Fruit fly (Drosophila melanogaster) whole organism, embryonic: ENCODE data around the gene PLCXD.
A peak's percentile ranks its signal among the peaks of the same experiment; 100 is the strongest.

Experiments
- CG10366 ChIP-seq: fragments of 200-800 bp; sonication (Bioruptor generic); IDR thresholded peaks from 2 replicates; pipeline ENCODE4 v1.3.6; 2022; ENCODE audit warnings: missing biosample characterization, missing genetic modification characterization
- CG10979 ChIP-seq: fragments of 200-800 bp; sonication (Bioruptor generic); optimal IDR thresholded peaks from 2 replicates; lab custom pipeline; 2018; ENCODE audit warnings: missing biosample characterization, mild to moderate bottlenecking, missing genetic modification characterization, moderate library complexity
- CG12659 ChIP-seq: fragments of 200-800 bp; sonication (Bioruptor generic); optimal IDR thresholded peaks from 3 replicates; lab custom pipeline; 2017; ENCODE audit warnings: mild to moderate bottlenecking, missing biosample characterization, missing genetic modification reagents, missing genetic modification characterization
- CG13123 ChIP-seq: fragments of 200-800 bp; sonication (Bioruptor generic); optimal IDR thresholded peaks from 2 replicates; lab custom pipeline; 2016; ENCODE audit warnings: missing biosample characterization, missing genetic modification characterization
- CG13775 ChIP-seq: fragments of 200-800 bp; sonication (Bioruptor generic); optimal IDR thresholded peaks from 3 replicates; lab custom pipeline; 2017; ENCODE audit warnings: missing biosample characterization, mild to moderate bottlenecking, missing genetic modification characterization
- CG13894 ChIP-seq: fragments of 200-800 bp; sonication (Bioruptor generic); optimal IDR thresholded peaks from 3 replicates; lab custom pipeline; 2018; ENCODE audit warnings: missing biosample characterization, mild to moderate bottlenecking, missing genetic modification characterization, moderate library complexity
- CG14710 ChIP-seq: fragments of 200-800 bp; sonication (Bioruptor generic); optimal IDR thresholded peaks from 3 replicates; lab custom pipeline; 2019; ENCODE audit warnings: missing biosample characterization, mild to moderate bottlenecking, missing genetic modification characterization, moderate library complexity
- CG1602 ChIP-seq: fragments of 200-800 bp; sonication (Bioruptor generic); optimal IDR thresholded peaks from 3 replicates; lab custom pipeline; 2016; ENCODE audit warnings: missing biosample characterization, missing genetic modification characterization
- CG18262 ChIP-seq: fragments of 200-800 bp; optimal IDR thresholded peaks from 3 replicates; lab custom pipeline; 2019; ENCODE audit warnings: missing biosample characterization, mild to moderate bottlenecking, missing genetic modification characterization, moderate library complexity
- CG4360 ChIP-seq: fragments of 200-800 bp; sonication (Bioruptor generic); IDR thresholded peaks from 2 replicates; pipeline ENCODE4 v1.3.6; 2022; ENCODE audit warnings: missing biosample characterization, missing genetic modification characterization
- CG8765 ChIP-seq: fragments of 200-800 bp; sonication (Bioruptor generic); IDR thresholded peaks from 2 replicates; pipeline ENCODE4 v1.3.6; 2022; ENCODE audit warnings: missing biosample characterization, missing genetic modification characterization
- CG9797 ChIP-seq: fragments of 200-800 bp; sonication (Bioruptor generic); optimal IDR thresholded peaks from 3 replicates; lab custom pipeline; 2018; ENCODE audit warnings: missing biosample characterization, mild to moderate bottlenecking, missing genetic modification characterization
- Dfd ChIP-seq, 2 experiments: fragments of >200 bp; optimal IDR thresholded peaks; 2 replicates each; lab custom pipeline; 2017; ENCODE audit warnings: missing biosample characterization in 2 of 2, missing genetic modification characterization in 2 of 2
- Dip2 ChIP-seq: fragments of 200-800 bp; sonication (Bioruptor generic); IDR thresholded peaks from 2 replicates; pipeline ENCODE4 v1.3.6; 2022; ENCODE audit warnings: missing biosample characterization, missing genetic modification characterization
- Dll ChIP-seq: fragments of 200-800 bp; sonication (Bioruptor generic); IDR thresholded peaks from 4 replicates; pipeline ENCODE4 v1.3.6; 2022; ENCODE audit warnings: missing biosample characterization, missing genetic modification characterization; ENCODE audit not compliant: partially characterized antibody
- Fer3 ChIP-seq: fragments of 200-800 bp; sonication (Bioruptor generic); optimal IDR thresholded peaks from 2 replicates; lab custom pipeline; 2018; ENCODE audit warnings: missing biosample characterization, mild to moderate bottlenecking, missing genetic modification characterization, moderate library complexity
- HHEX ChIP-seq: fragments of 200-800 bp; sonication (Bioruptor generic); optimal IDR thresholded peaks from 3 replicates; lab custom pipeline; 2017; ENCODE audit warnings: missing biosample characterization, mild to moderate bottlenecking, missing genetic modification characterization, missing genetic modification reagents
- HmgZ ChIP-seq: fragments of 200-800 bp; sonication (Bioruptor generic); optimal IDR thresholded peaks from 2 replicates; lab custom pipeline; 2018; ENCODE audit warnings: missing biosample characterization, mild to moderate bottlenecking, missing genetic modification characterization
- Hr51 ChIP-seq, 2 experiments: fragments of 200-800 bp; sonication (Bioruptor generic); optimal IDR thresholded peaks; 2 replicates in 1 of 2; 3 replicates in 1 of 2; lab custom pipeline; 2016 to 2018; ENCODE audit warnings: missing biosample characterization in 2 of 2, missing genetic modification characterization in 2 of 2, mild to moderate bottlenecking in 1 of 2, moderate library complexity in 1 of 2
- MBD-R2 ChIP-seq: fragments of 200-800 bp; sonication (Bioruptor generic); IDR thresholded peaks from 2 replicates; pipeline ENCODE4 v1.3.6; 2022; ENCODE audit warnings: missing biosample characterization, missing genetic modification characterization
- Myb ChIP-seq: fragments of 200-800 bp; sonication (Bioruptor generic); optimal IDR thresholded peaks from 2 replicates; lab custom pipeline; 2016; ENCODE audit warnings: missing biosample characterization, missing genetic modification characterization
- NC2α ChIP-seq: fragments of 200-800 bp; sonication (Bioruptor generic); optimal IDR thresholded peaks from 2 replicates; lab custom pipeline; 2016; ENCODE audit warnings: missing biosample characterization, missing genetic modification characterization
- Nf-YB ChIP-seq: fragments of 200-800 bp; sonication (Bioruptor generic); optimal IDR thresholded peaks from 3 replicates; lab custom pipeline; 2019; ENCODE audit warnings: missing biosample characterization, mild to moderate bottlenecking, missing genetic modification characterization, moderate library complexity
- Oli ChIP-seq: fragments of 200-800 bp; sonication (Bioruptor generic); optimal IDR thresholded peaks from 2 replicates; lab custom pipeline; 2018; ENCODE audit warnings: missing biosample characterization, mild to moderate bottlenecking, missing genetic modification characterization, moderate library complexity
- Opbp ChIP-seq: fragments of 200-800 bp; sonication (Bioruptor generic); IDR thresholded peaks from 3 replicates; pipeline ENCODE4 v1.3.6; 2022; ENCODE audit warnings: missing biosample characterization, missing genetic modification characterization; ENCODE audit not compliant: partially characterized antibody
- Optix ChIP-seq: fragments of 200-800 bp; sonication (Bioruptor generic); IDR thresholded peaks from 3 replicates; pipeline ENCODE4 v1.3.6; 2022; ENCODE audit warnings: missing biosample characterization, missing genetic modification characterization
- PHDP ChIP-seq: fragments of 200-800 bp; sonication (Bioruptor generic); optimal IDR thresholded peaks from 3 replicates; lab custom pipeline; 2018; ENCODE audit warnings: missing biosample characterization, mild to moderate bottlenecking, missing genetic modification characterization, moderate library complexity
- Pdp1 ChIP-seq, 2 experiments: fragments of 200-800 bp; sonication (Bioruptor generic); optimal IDR thresholded peaks; 3 replicates each; lab custom pipeline; 2016; ENCODE audit warnings: missing biosample characterization in 2 of 2, missing genetic modification characterization in 2 of 2, mild to moderate bottlenecking in 1 of 2, moderate library complexity in 1 of 2
- Ptx1 ChIP-seq: fragments of 200-800 bp; sonication (Bioruptor generic); IDR thresholded peaks from 2 replicates; pipeline ENCODE4 v1.3.6; 2022; ENCODE audit warnings: missing biosample characterization, missing genetic modification characterization
- Rfx ChIP-seq: fragments of 200-800 bp; sonication (Bioruptor generic); IDR thresholded peaks from 2 replicates; pipeline ENCODE4 v1.3.6; 2022; ENCODE audit warnings: missing biosample characterization, missing genetic modification characterization
- Sry-β ChIP-seq: fragments of 200-800 bp; sonication (Bioruptor generic); optimal IDR thresholded peaks from 2 replicates; lab custom pipeline; 2018; ENCODE audit warnings: missing biosample characterization, mild to moderate bottlenecking, missing genetic modification characterization, moderate library complexity
- Sry-δ ChIP-seq: fragments of 200-800 bp; sonication (Bioruptor generic); optimal IDR thresholded peaks from 2 replicates; lab custom pipeline; 2016; ENCODE audit warnings: missing biosample characterization, missing genetic modification characterization
- YL-1 ChIP-seq: fragments of 200-800 bp; sonication (Bioruptor generic); optimal IDR thresholded peaks from 3 replicates; lab custom pipeline; 2017; ENCODE audit warnings: missing biosample characterization, mild to moderate bottlenecking, missing genetic modification characterization
- ab ChIP-seq: fragments of 200-800 bp; sonication (Bioruptor generic); optimal IDR thresholded peaks from 2 replicates; lab custom pipeline; 2016; ENCODE audit warnings: missing biosample characterization, missing genetic modification characterization
- al ChIP-seq: fragments of 200-800 bp; sonication (Bioruptor generic); IDR thresholded peaks from 2 replicates; pipeline ENCODE4 v1.3.6; 2022; ENCODE audit warnings: missing biosample characterization, missing genetic modification characterization
- ase ChIP-seq: fragments of 200-800 bp; sonication (Bioruptor generic); IDR thresholded peaks from 3 replicates; pipeline ENCODE4 v1.3.6; 2022; ENCODE audit warnings: missing biosample characterization, missing genetic modification characterization
- az2 ChIP-seq: fragments of 200-800 bp; sonication (Bioruptor generic); optimal IDR thresholded peaks from 3 replicates; lab custom pipeline; 2016; ENCODE audit warnings: missing biosample characterization, missing genetic modification characterization
- chm ChIP-seq: fragments of 200-800 bp; sonication (Bioruptor generic); IDR thresholded peaks from 2 replicates; pipeline ENCODE4 v1.3.6; 2022; ENCODE audit warnings: missing biosample characterization, missing genetic modification characterization
- corto ChIP-seq: fragments of 200-800 bp; sonication (Bioruptor generic); optimal IDR thresholded peaks from 2 replicates; lab custom pipeline; 2016; ENCODE audit warnings: missing biosample characterization, mild to moderate bottlenecking, missing genetic modification characterization, moderate library complexity
- crp ChIP-seq, 2 experiments: fragments of 200-800 bp; sonication (Bioruptor generic); optimal IDR thresholded peaks; 2 replicates in 1 of 2; 3 replicates in 1 of 2; lab custom pipeline; 2017; ENCODE audit warnings: missing biosample characterization in 2 of 2, missing genetic modification characterization in 2 of 2, mild to moderate bottlenecking in 1 of 2, moderate library complexity in 1 of 2
- dmrt11E ChIP-seq: fragments of 200-800 bp; sonication (Bioruptor generic); optimal IDR thresholded peaks from 3 replicates; lab custom pipeline; 2018; ENCODE audit warnings: missing biosample characterization, mild to moderate bottlenecking, missing genetic modification characterization, moderate library complexity
- dmrt99B ChIP-seq: fragments of 200-800 bp; sonication (Bioruptor generic); optimal IDR thresholded peaks from 2 replicates; lab custom pipeline; 2018; ENCODE audit warnings: missing biosample characterization, mild to moderate bottlenecking, missing genetic modification characterization, moderate library complexity
- ems ChIP-seq: fragments of 200-800 bp; sonication (Bioruptor generic); optimal IDR thresholded peaks from 3 replicates; lab custom pipeline; 2016; ENCODE audit warnings: missing biosample characterization, missing genetic modification characterization
- gfzf ChIP-seq: fragments of 200-800 bp; sonication (Bioruptor generic); optimal IDR thresholded peaks from 2 replicates; lab custom pipeline; 2016; ENCODE audit warnings: missing biosample characterization, mild to moderate bottlenecking, missing genetic modification characterization, moderate library complexity
- hkb ChIP-seq, 2 experiments: fragments of 200-800 bp in 1 of 2; fragments of >200 bp in 1 of 2; sonication (Bioruptor generic) in 1 of 2; IDR thresholded peaks in 1 of 2; optimal IDR thresholded peaks in 1 of 2; 2 replicates each; pipeline versions ENCODE4 v1.3.6 to Lab custom; 2017 to 2022; ENCODE audit warnings: missing biosample characterization in 1 of 2, missing genetic modification characterization in 1 of 2
- nerfin-1 ChIP-seq: fragments of 200-800 bp; sonication (Bioruptor generic); optimal IDR thresholded peaks from 3 replicates; lab custom pipeline; 2019; ENCODE audit warnings: missing biosample characterization, mild to moderate bottlenecking, missing genetic modification characterization, moderate library complexity
- pnt ChIP-seq: fragments of 200-800 bp; sonication (Bioruptor generic); optimal IDR thresholded peaks from 3 replicates; lab custom pipeline; 2016; ENCODE audit warnings: missing biosample characterization, missing genetic modification characterization
- sens ChIP-seq: fragments of 200-800 bp; sonication (Bioruptor generic); peaks from one replicate; lab custom pipeline; 2016; ENCODE audit warnings: missing biosample characterization, missing genetic modification characterization
- sima ChIP-seq: fragments of 200-800 bp; sonication (Bioruptor generic); optimal IDR thresholded peaks from 2 replicates; lab custom pipeline; 2016; ENCODE audit warnings: missing biosample characterization, missing genetic modification characterization
- stwl ChIP-seq: fragments of 200-800 bp; sonication (Bioruptor generic); optimal IDR thresholded peaks from 3 replicates; lab custom pipeline; 2018; ENCODE audit warnings: missing biosample characterization, mild to moderate bottlenecking, missing genetic modification characterization, moderate library complexity

The PLCXD gene

DNA sequence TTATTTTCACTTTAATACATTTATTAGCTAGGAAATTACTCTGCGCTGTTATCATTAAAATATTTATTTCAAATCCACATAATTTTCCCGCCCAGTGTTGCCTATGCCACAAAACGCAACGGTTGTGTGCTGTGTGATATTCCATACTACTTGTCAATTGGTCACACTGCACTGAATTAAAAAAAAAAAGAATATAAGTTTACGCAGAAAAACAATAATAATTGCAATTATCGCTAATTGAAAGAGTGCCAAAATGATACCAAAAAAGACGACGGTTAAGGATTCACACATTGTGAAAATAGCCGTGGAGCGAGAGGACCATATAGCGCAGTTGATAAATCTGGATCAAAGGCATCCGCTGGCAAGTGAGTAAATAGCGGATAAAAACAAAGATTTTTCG is 48.5 kb downstream of the PLCXD start, which contains the start of gene Ced-12 (continued):
- TF ChIP-seq CG4360 (GFP tag; lab: Robert Waterston, UW) (0 out of 2 replicates have a peak, but pooled peaks have one; percentile 19), MBD-R2 (peak; percentile 46), CG13894 (tag; lab: Kevin White, UChicago) (no peak), CG1602 (no peak), Ptx1 (no peak), az2 (GFP tag; lab: Kevin White, UChicago) (no peak), sens (GFP tag; lab: Kevin White, UChicago) (peak; percentile 37), Myb (GFP tag; lab: Kevin White, UChicago) (peak; percentile 12), hkb (optimal IDR thresholded peaks at IDR 0.05; lab: Kevin White, UChicago) (no peak), hkb (GFP tag; IDR thresholded peaks at IDR 0.05; lab: Robert Waterston, UW) (no peak), corto (GFP tag; lab: Kevin White, UChicago) (no peak), Opbp (0 out of 3 replicates have a peak, but pooled peaks have one; percentile 8), ab (GFP tag; lab: Kevin White, UChicago) (no peak), NC2α (GFP tag; lab: Kevin White, UChicago) (no peak), CG12659 (peak; percentile 5), CG14710 (tag; lab: Kevin White, UChicago) (peak; percentile 98), Hr51 (GFP tag; optimal IDR thresholded peaks at IDR 0.05; lab: Kevin White, UChicago) (no peak), HHEX (no peak), CG9797 (GFP tag; lab: Kevin White, UChicago) (peak; percentile 57), al (GFP tag; lab: Robert Waterston, UW) (no peak), ase (GFP tag; lab: Robert Waterston, UW) (no peak), Dfd (GFP tag; optimal IDR thresholded peaks at IDR 0.05; lab: Kevin White, UChicago) (no peak), PHDP (no peak), Sry-β (GFP tag; lab: Kevin White, UChicago) (peak; percentile 66), ems (GFP tag; lab: Kevin White, UChicago) (no peak), Rfx (GFP tag; lab: Robert Waterston, UW) (no peak), Sry-δ (peak; percentile 18), Dip2 (no peak), CG18262 (tag; lab: Kevin White, UChicago) (peak; percentile 60), CG8765 (GFP tag; lab: Robert Waterston, UW) (no peak), pnt (no peak), chm (no peak), sima (GFP tag; lab: Kevin White, UChicago) (no peak), nerfin-1 (tag; lab: Kevin White, UChicago) (no peak), YL-1 (peak; percentile 23), dmrt11E (tag; lab: Kevin White, UChicago) (no peak), CG13123 (GFP tag; lab: Kevin White, UChicago) (no peak), CG13775 (GFP tag; lab: Kevin White, UChicago) (no peak), Pdp1 (GFP tag; optimal IDR thresholded peaks at IDR 0.05; lab: Kevin White, UChicago) (peak in 1 of 2 experiments; percentile 13), CG10366 (no peak), HmgZ (peak; percentile 5), Fer3 (tag; lab: Kevin White, UChicago) (no peak), Nf-YB (GFP tag; lab: Kevin White, UChicago) (no peak), CG10979 (tag; lab: Kevin White, UChicago) (no peak), crp (GFP tag; optimal IDR thresholded peaks at IDR 0.05; lab: Kevin White, UChicago) (peak in 1 of 2 experiments; percentile 4), Dll (0 out of 4 replicates have a peak, but pooled peaks have one; percentile 14), gfzf (peak; percentile 87), Optix (no peak), dmrt99B (tag; lab: Kevin White, UChicago) (no peak), Oli (tag; lab: Kevin White, UChicago) (no peak), stwl (peak; percentile 58)
